Worm (Caenorhabditis elegans): Measurements from ENCODE around the gene rmd-1.

- TF ChIP-seq tab-1 (GFP tag; IDR thresholded peaks at IDR 0.05) (no peak), klf-2 (GFP tag; conservative IDR thresholded peaks at IDR 0.05) (no peak), ref-1 (GFP tag; conservative IDR thresholded peaks at IDR 0.05) (no peak; the same call in 1 of the 2 replicates), T22C8.4 (GFP tag; IDR thresholded peaks at IDR 0.05) (no peak), ztf-29 (GFP tag; IDR thresholded peaks at IDR 0.05) (no peak), flt-1 (GFP tag; IDR thresholded peaks at IDR 0.05) (no peak), cog-1 (tag; optimal IDR thresholded peaks at IDR 0.05) (no peak), ztf-23 (GFP tag; IDR thresholded peaks at IDR 0.05) (no peak), med-1 (GFP tag; optimal IDR thresholded peaks at IDR 0.05; ENCODE audit: insufficient read depth) (no peak)
Observed at ce11 chrIII:9744525-9744924, 14.4 kb upstream of the rmd-1 start.

All from whole organism, midembryonic.